Fruit fly (Drosophila melanogaster): ENCODE results near the gene Cht2.

- no peak for TF ChIP-seq ovo (GFP tag; optimal IDR thresholded peaks at IDR 0.05)
- no peak for TF ChIP-seq CG12768 (GFP tag; optimal IDR thresholded peaks at IDR 0.05)
- TF ChIP-seq CG1620 (GFP tag; optimal IDR thresholded peaks at IDR 0.05): no peak
- TF ChIP-seq cnc (optimal IDR thresholded peaks at IDR 0.05): no peak
- no peak for TF ChIP-seq CG14711 (tag; optimal IDR thresholded peaks at IDR 0.05)
- peak; percentile 33 for TF ChIP-seq tj (GFP tag; optimal IDR thresholded peaks at IDR 0.05)
- no peak for TF ChIP-seq CG7045 (GFP tag; optimal IDR thresholded peaks at IDR 0.05)
- no peak for TF ChIP-seq Clk (GFP tag; optimal IDR thresholded peaks at IDR 0.05)
- peak; percentile 44 for TF ChIP-seq CG33017 (tag; optimal IDR thresholded peaks at IDR 0.05)
Measured at dm6 chr3L:1740129-1740975, 15.4 kb downstream of the Cht2 start.
